Worm (Caenorhabditis elegans) whole organism, young adult: ENCODE data around the gene mlt-3.

ENCODE experiments used
- B0336.3 ChIP-seq: fragments of 200-800 bp; sonication (Bioruptor generic); IDR thresholded peaks from 2 replicates; pipeline ENCODE4 v1.3.6; 2022; ENCODE audit warnings: missing genetic modification characterization, missing compliant biosample characterization
- F37B4.10 ChIP-seq: fragments of 200-800 bp; sonication (Bioruptor generic); IDR thresholded peaks from 2 replicates; pipeline ENCODE4 v1.3.6; 2022; ENCODE audit warnings: missing genetic modification characterization, missing compliant biosample characterization
- F52B5.7 ChIP-seq: sonication (generic microtip); optimal IDR thresholded peaks from 2 replicates; lab custom pipeline; 2016; ENCODE audit warnings: mild to moderate bottlenecking, missing genetic modification characterization, missing compliant biosample characterization
- K11D2.4 ChIP-seq: fragments of 200-800 bp; sonication (Bioruptor generic); IDR thresholded peaks from 2 replicates; pipeline ENCODE4 v1.3.6; 2022; ENCODE audit warnings: missing genetic modification reagents, missing genetic modification characterization, missing compliant biosample characterization
- T07F8.4 ChIP-seq: sonication (generic microtip); optimal IDR thresholded peaks from 2 replicates; lab custom pipeline; 2016; ENCODE audit warnings: mild to moderate bottlenecking, missing genetic modification characterization, moderate library complexity, missing compliant biosample characterization
- T26A5.8 ChIP-seq: sonication (generic microtip); optimal IDR thresholded peaks from 2 replicates; lab custom pipeline; 2016; ENCODE audit warnings: missing genetic modification characterization, missing compliant biosample characterization
- Y53F4B.3 ChIP-seq: fragments of 200-800 bp; sonication (Bioruptor generic); IDR thresholded peaks from 2 replicates; pipeline ENCODE4 v1.3.6; 2022; ENCODE audit warnings: missing genetic modification reagents, missing genetic modification characterization, missing compliant biosample characterization
- Y79H2A.3 ChIP-seq: fragments of 200-800 bp; sonication (Bioruptor generic); conservative IDR thresholded peaks from 2 replicates; pipeline ENCODE4 v1.3.6; 2022; ENCODE audit warnings: missing genetic modification reagents, missing genetic modification characterization, missing compliant biosample characterization
- Y95B8A.8 ChIP-seq: fragments of 200-800 bp; sonication (Bioruptor generic); IDR thresholded peaks from 2 replicates; pipeline ENCODE4 v1.3.6; 2022; ENCODE audit warnings: missing genetic modification reagents, missing genetic modification characterization, missing compliant biosample characterization
- ZK185.1 ChIP-seq: sonication (generic microtip); optimal IDR thresholded peaks from 2 replicates; lab custom pipeline; 2016; ENCODE audit warnings: mild to moderate bottlenecking, missing genetic modification characterization, missing compliant biosample characterization; ENCODE audit not compliant: poor library complexity, severe bottlenecking
- ama-1 ChIP-seq, 3 experiments: fragments of 150-350 bp in 1 of 3; sonication (generic microtip) in 2 of 3; optimal IDR thresholded peaks; 2 replicates each; lab custom pipeline; 2014 to 2018; ENCODE audit warnings: missing biosample characterization in 2 of 3, missing genetic modification characterization in 2 of 3, missing genetic modification reagents in 2 of 3
- atf-7 ChIP-seq: sonication (generic microtip); optimal IDR thresholded peaks from 2 replicates; lab custom pipeline; 2017; ENCODE audit warnings: mild to moderate bottlenecking, missing genetic modification characterization, missing compliant biosample characterization
- attf-5 ChIP-seq: fragments of 200-800 bp; sonication (Bioruptor generic); optimal IDR thresholded peaks from 2 replicates; lab custom pipeline; 2018; ENCODE audit warnings: mild to moderate bottlenecking, missing genetic modification characterization, missing compliant biosample characterization
- bed-2 ChIP-seq: fragments of 200-800 bp; sonication (Bioruptor generic); IDR thresholded peaks from 2 replicates; pipeline ENCODE4 v1.3.6; 2022; ENCODE audit warnings: missing genetic modification reagents, missing genetic modification characterization, missing compliant biosample characterization
- cebp-1 ChIP-seq, 2 experiments: fragments of 200-800 bp in 1 of 2; sonication (Bioruptor generic) in 1 of 2; sonication (generic microtip) in 1 of 2; IDR thresholded peaks in 1 of 2; optimal IDR thresholded peaks in 1 of 2; 2 replicates each; pipeline versions ENCODE4 v1.3.6 to Lab custom; 2017 to 2022; ENCODE audit warnings: missing compliant biosample characterization in 2 of 2, missing genetic modification characterization in 2 of 2, mild to moderate bottlenecking in 1 of 2, missing genetic modification reagents in 1 of 2, moderate library complexity in 1 of 2
- ceh-27 ChIP-seq: fragments of 200-800 bp; sonication (Bioruptor generic); optimal IDR thresholded peaks from 2 replicates; lab custom pipeline; 2018; ENCODE audit warnings: mild to moderate bottlenecking, missing genetic modification characterization, moderate library complexity, missing compliant biosample characterization
- ceh-40 ChIP-seq: fragments of 200-800 bp; sonication (Bioruptor generic); IDR thresholded peaks from 2 replicates; pipeline ENCODE4 v1.3.6; 2022; ENCODE audit warnings: missing genetic modification characterization, missing compliant biosample characterization
- chd-7 ChIP-seq: sonication (generic microtip); optimal IDR thresholded peaks from 2 replicates; lab custom pipeline; 2016; ENCODE audit warnings: mild to moderate bottlenecking, missing genetic modification characterization, moderate library complexity, missing compliant biosample characterization
- dox-1 ChIP-seq: fragments of 200-800 bp; sonication (Bioruptor generic); IDR thresholded peaks from 2 replicates; pipeline ENCODE4 v1.3.6; 2022; ENCODE audit warnings: missing genetic modification reagents, missing genetic modification characterization, missing compliant biosample characterization
- hlh-12 ChIP-seq: sonication (generic microtip); optimal IDR thresholded peaks from 2 replicates; lab custom pipeline; 2016; ENCODE audit warnings: missing genetic modification characterization, missing compliant biosample characterization
- let-607 ChIP-seq, 2 experiments: fragments of 200-800 bp in 1 of 2; sonication (Bioruptor generic) in 1 of 2; sonication (generic microtip) in 1 of 2; optimal IDR thresholded peaks; 2 replicates each; lab custom pipeline; 2016 to 2018; ENCODE audit warnings: mild to moderate bottlenecking in 2 of 2, missing compliant biosample characterization in 2 of 2, missing genetic modification characterization in 2 of 2, moderate library complexity in 2 of 2, missing genotype in 1 of 2
- lir-1 ChIP-seq: fragments of 200-800 bp; sonication (Bioruptor generic); conservative IDR thresholded peaks from 2 replicates; pipeline ENCODE4 v1.3.6; 2022; ENCODE audit warnings: missing genetic modification reagents, missing genetic modification characterization, missing compliant biosample characterization
- lsy-27 ChIP-seq: sonication (generic microtip); optimal IDR thresholded peaks from 2 replicates; lab custom pipeline; 2017; ENCODE audit warnings: missing genetic modification characterization, mild to moderate bottlenecking, missing compliant biosample characterization, antibody characterized with exemption, missing genotype, borderline replicate concordance; ENCODE audit not compliant: insufficient read depth
- madf-8 ChIP-seq: fragments of 200-800 bp; sonication (Bioruptor generic); conservative IDR thresholded peaks from 2 replicates; pipeline ENCODE4 v1.3.6; 2022; ENCODE audit warnings: missing genetic modification reagents, missing genetic modification characterization, missing compliant biosample characterization
- mes-4 ChIP-seq: sonication (generic microtip); optimal IDR thresholded peaks from 2 replicates; lab custom pipeline; 2016; ENCODE audit warnings: missing genotype, missing genetic modification characterization, missing compliant biosample characterization
- nfya-1 ChIP-seq: sonication (generic microtip); optimal IDR thresholded peaks from 2 replicates; lab custom pipeline; 2017; ENCODE audit warnings: antibody characterized with exemption, missing compliant biosample characterization, missing genetic modification characterization, borderline replicate concordance; ENCODE audit not compliant: insufficient read depth
- nfyb-1 ChIP-seq: fragments of 200-800 bp; sonication (Bioruptor generic); IDR thresholded peaks from 2 replicates; pipeline ENCODE4 v1.3.6; 2022; ENCODE audit warnings: missing genetic modification reagents, missing genetic modification characterization, missing compliant biosample characterization
- nhr-80 ChIP-seq: sonication (generic microtip); optimal IDR thresholded peaks from 2 replicates; lab custom pipeline; 2016; ENCODE audit warnings: missing genetic modification characterization, missing compliant biosample characterization
- nhr-90 ChIP-seq: sonication (generic microtip); optimal IDR thresholded peaks from 2 replicates; lab custom pipeline; 2016; ENCODE audit warnings: missing genotype, mild to moderate bottlenecking, missing genetic modification characterization, missing compliant biosample characterization
- pbrm-1 ChIP-seq: fragments of 200-800 bp; sonication (Bioruptor generic); IDR thresholded peaks from 2 replicates; pipeline ENCODE4 v1.3.6; 2022; ENCODE audit warnings: missing genetic modification reagents, missing genetic modification characterization, missing compliant biosample characterization
- pha-4 ChIP-seq: fragments of 150-350 bp; sonication (generic microtip); optimal IDR thresholded peaks from 2 replicates; lab custom pipeline; 2014; ENCODE audit warnings: missing biosample characterization, missing genetic modification reagents, missing genetic modification characterization
- tbx-9 ChIP-seq: sonication (generic microtip); optimal IDR thresholded peaks from 2 replicates; lab custom pipeline; 2016; ENCODE audit warnings: borderline replicate concordance, missing genetic modification characterization, inconsistent platforms, missing compliant biosample characterization
- unc-130 ChIP-seq: sonication (generic microtip); optimal IDR thresholded peaks from 2 replicates; lab custom pipeline; 2016; ENCODE audit warnings: missing genetic modification reagents, missing genetic modification characterization, missing compliant biosample characterization
- unc-62 ChIP-seq: fragments of 150-350 bp; optimal IDR thresholded peaks from 2 replicates; lab custom pipeline; 2014; ENCODE audit warnings: missing biosample characterization, missing genetic modification reagents, missing genetic modification characterization
- ztf-25 ChIP-seq: fragments of 200-800 bp; sonication (Bioruptor generic); IDR thresholded peaks from 2 replicates; pipeline ENCODE4 v1.3.6; 2022; ENCODE audit warnings: missing genetic modification reagents, missing genetic modification characterization, missing compliant biosample characterization
- ztf-3 ChIP-seq: fragments of 200-800 bp; sonication (Bioruptor generic); optimal IDR thresholded peaks from 2 replicates; lab custom pipeline; 2018; ENCODE audit warnings: mild to moderate bottlenecking, missing genetic modification characterization, missing compliant biosample characterization
- ztf-6 ChIP-seq: fragments of 200-800 bp; sonication (Bioruptor generic); IDR thresholded peaks from 2 replicates; pipeline ENCODE4 v1.3.6; 2022; ENCODE audit warnings: missing genetic modification reagents, missing genetic modification characterization, missing compliant biosample characterization

Gene mlt-3

DNA sequence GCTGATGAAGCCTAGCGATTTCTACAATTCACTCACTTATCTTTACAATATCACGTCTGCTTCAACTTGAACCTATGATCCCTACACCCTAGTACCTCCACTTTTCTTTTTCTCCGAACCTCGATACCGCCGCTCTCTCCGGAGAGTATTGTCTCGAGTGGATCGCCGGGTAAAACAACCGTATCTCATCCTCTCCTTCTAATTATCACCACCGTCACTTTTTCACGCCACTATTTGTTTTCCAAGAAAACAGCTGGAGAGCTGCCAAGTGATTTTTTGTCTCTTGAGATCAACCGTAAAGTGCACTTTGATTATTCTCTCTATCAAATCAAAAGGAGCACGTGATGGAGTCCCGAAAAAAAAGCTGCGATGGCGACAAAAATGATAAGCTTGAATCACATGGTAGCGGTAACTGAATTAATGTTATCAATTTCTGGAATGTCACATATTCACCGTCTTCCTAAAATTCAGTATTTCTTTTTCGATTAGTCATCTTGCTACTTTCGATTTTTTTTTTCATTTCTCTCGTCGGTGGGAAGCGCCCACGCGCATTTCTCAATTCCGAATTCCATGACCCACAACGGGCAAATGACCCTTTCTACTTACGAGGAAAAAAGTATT, 27.3 kb downstream of the mlt-3 start:
- TF ChIP-seq cebp-1 (GFP tag; IDR thresholded peaks at IDR 0.05; lab: Robert Waterston, UW), result no peak
- peak; percentile 43 for TF ChIP-seq cebp-1 (tag; optimal IDR thresholded peaks at IDR 0.05; lab: Kevin White, UChicago)
- TF ChIP-seq mes-4 (tag; lab: Kevin White, UChicago), result no peak
- TF ChIP-seq atf-7 (tag; lab: Kevin White, UChicago), result peak; percentile 5
- TF ChIP-seq dox-1 (GFP tag; lab: Robert Waterston, UW), result 0 out of 2 replicates have a peak, but pooled peaks have one; percentile 5
- peak; percentile 21 for TF ChIP-seq nhr-90 (tag; lab: Kevin White, UChicago)
- TF ChIP-seq let-607 (tag; optimal IDR thresholded peaks at IDR 0.05; lab: Kevin White, UChicago), result peak in 1 of 2 experiments; percentile 18
- peak; percentile 66 for TF ChIP-seq nhr-80 (tag; lab: Kevin White, UChicago)
- TF ChIP-seq ztf-25 (GFP tag; lab: Robert Waterston, UW), result no peak
- TF ChIP-seq nfyb-1 (GFP tag; lab: Robert Waterston, UW), result 0 out of 2 replicates have a peak, but pooled peaks have one; percentile 30
- no peak for TF ChIP-seq nfya-1 (tag; lab: Kevin White, UChicago)
- peak; percentile 64 for TF ChIP-seq B0336.3

DNA sequence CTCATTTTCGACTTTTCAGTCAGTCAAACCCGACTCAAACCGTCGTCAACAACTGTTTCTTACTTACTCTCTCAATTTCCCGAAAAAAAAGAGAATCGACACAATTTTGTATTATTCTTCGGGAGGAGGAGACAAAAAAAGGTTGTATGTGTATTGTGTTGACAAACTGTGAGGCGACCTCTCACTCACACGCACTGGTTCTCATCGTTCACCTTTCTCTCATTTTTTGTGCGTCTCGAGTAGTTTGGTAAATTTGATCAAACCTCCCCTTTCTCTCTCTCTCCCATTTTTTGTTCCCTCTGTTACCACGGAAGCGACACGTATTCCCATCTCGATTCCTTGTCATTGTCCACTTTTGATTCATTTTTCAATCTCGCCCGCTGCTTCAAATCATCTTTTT, 28.1 kb downstream of the mlt-3 start:
- peak; percentile 53 for TF ChIP-seq ceh-27 (GFP tag; lab: Kevin White, UChicago)
- 0 out of 2 replicates have a peak, but pooled peaks have one; percentile 28 for TF ChIP-seq nfyb-1 (GFP tag; lab: Robert Waterston, UW)
- TF ChIP-seq bed-2 (GFP tag; lab: Robert Waterston, UW), result no peak
- TF ChIP-seq T07F8.4 (tag; lab: Kevin White, UChicago), result no peak

DNA sequence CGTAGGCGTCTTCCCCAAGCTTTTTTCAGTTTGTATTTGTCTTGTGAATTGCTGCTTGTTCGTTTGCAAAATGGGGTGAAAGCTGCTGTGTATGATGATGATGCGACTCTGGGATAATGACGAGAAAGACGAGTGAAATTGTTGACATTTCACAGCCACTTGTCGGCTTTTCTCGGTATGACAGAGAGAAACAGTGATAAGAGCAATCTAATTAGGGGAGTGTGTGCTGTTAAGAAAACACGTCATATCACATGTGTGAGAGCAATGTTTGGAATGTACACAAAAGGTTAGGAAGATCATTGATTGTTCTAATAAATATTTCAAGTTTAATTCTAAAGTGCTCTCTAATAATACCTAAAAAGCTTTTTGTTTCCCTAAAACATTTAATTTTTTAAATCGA, 29.2 kb downstream of the mlt-3 start:
- TF ChIP-seq attf-5 (GFP tag; lab: Kevin White, UChicago) (no peak), lir-1 (GFP tag; lab: Robert Waterston, UW) (0 out of 2 replicates have a peak, but pooled peaks have one; percentile 37), chd-7 (tag; lab: Kevin White, UChicago) (peak; percentile 39), nfyb-1 (GFP tag; lab: Robert Waterston, UW) (peak; percentile 9; the same call in 1 of the 2 replicates), Y95B8A.8 (GFP tag; lab: Robert Waterston, UW) (0 out of 2 replicates have a peak, but pooled peaks have one; percentile 23), Y53F4B.3 (no peak), unc-62 (GFP tag; lab: Kevin White, UChicago) (peak; percentile 39), unc-130 (GFP tag; lab: Kevin White, UChicago) (no peak), ama-1 (optimal IDR thresholded peaks at IDR 0.05; lab: Kevin White, UChicago) (no peak), ama-1 (GFP tag; optimal IDR thresholded peaks at IDR 0.05; lab: Kevin White, UChicago) (no peak), dox-1 (GFP tag; lab: Robert Waterston, UW) (0 out of 2 replicates have a peak, but pooled peaks have one; percentile 24), lsy-27 (tag; lab: Kevin White, UChicago) (no peak), atf-7 (tag; lab: Kevin White, UChicago) (peak; percentile 78), pha-4 (tag; lab: Kevin White, UChicago) (peak; percentile 70), nhr-80 (tag; lab: Kevin White, UChicago) (peak; percentile 38), pbrm-1 (GFP tag; lab: Robert Waterston, UW) (0 out of 2 replicates have a peak, but pooled peaks have one; percentile 15)

ce11 chrIV:12196608-12197007, 30.3 kb downstream of the mlt-3 start:
- no peak for TF ChIP-seq unc-130 (GFP tag; lab: Kevin White, UChicago)
- peak; percentile 42 for TF ChIP-seq nhr-80 (tag; lab: Kevin White, UChicago)
- TF ChIP-seq, all 124 proteins: peak for 1

DNA sequence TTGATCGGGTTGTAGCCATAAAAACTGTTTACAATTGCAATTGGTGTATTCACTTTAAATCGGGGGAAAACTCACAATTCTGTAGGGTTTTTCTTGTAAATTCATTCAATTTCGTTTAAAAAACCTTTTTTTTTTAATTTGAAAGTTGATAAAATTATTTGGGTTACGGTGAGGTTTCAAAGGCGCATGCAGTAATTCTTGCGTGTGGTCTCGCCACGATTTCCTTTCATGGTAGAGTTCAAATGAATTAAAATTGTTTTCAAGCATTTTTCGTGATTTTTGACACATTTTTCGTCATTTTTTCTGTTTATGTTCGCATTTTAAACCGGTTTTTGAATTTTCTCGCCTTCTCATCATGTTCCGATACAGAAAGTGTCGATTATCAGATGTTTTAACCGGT, 32.2 kb downstream of the mlt-3 start:
- TF ChIP-seq K11D2.4 (GFP tag; lab: Robert Waterston, UW) (no peak), F37B4.10 (GFP tag; lab: Robert Waterston, UW) (no peak), nhr-90 (tag; lab: Kevin White, UChicago) (no peak), nhr-80 (tag; lab: Kevin White, UChicago) (no peak), hlh-12 (tag; lab: Kevin White, UChicago) (no peak), unc-130 (GFP tag; lab: Kevin White, UChicago) (no peak), ZK185.1 (tag; lab: Kevin White, UChicago) (no peak), ceh-40 (GFP tag; lab: Robert Waterston, UW) (no peak), tbx-9 (no peak), Y79H2A.3 (GFP tag; lab: Robert Waterston, UW) (no peak), nfyb-1 (GFP tag; lab: Robert Waterston, UW) (no peak), ztf-6 (GFP tag; lab: Robert Waterston, UW) (no peak), F52B5.7 (no peak), T26A5.8 (tag; lab: Kevin White, UChicago) (no peak), ztf-3 (GFP tag; lab: Kevin White, UChicago) (no peak), pbrm-1 (GFP tag; lab: Robert Waterston, UW) (no peak), Y95B8A.8 (GFP tag; lab: Robert Waterston, UW) (no peak), madf-8 (peak; percentile 70)
